Worm (Caenorhabditis elegans) whole organism, mixed stage, embryonic: ENCODE results near the gene pnp-1.

Experiments used
- ceh-43 ChIP-seq: fragments of 200-800 bp; sonication (Bioruptor generic); optimal IDR thresholded peaks from 2 replicates; lab custom pipeline; 2018; ENCODE audit warnings: mild to moderate bottlenecking, missing genetic modification characterization, moderate library complexity, missing compliant biosample characterization
- elt-1 ChIP-seq: sonication (generic microtip); optimal IDR thresholded peaks from 2 replicates; lab custom pipeline; 2017; ENCODE audit warnings: missing genetic modification characterization, mild to moderate bottlenecking, missing compliant biosample characterization, antibody characterized with exemption, moderate library complexity, borderline replicate concordance; ENCODE audit not compliant: insufficient read depth
- elt-3 ChIP-seq: fragments of 150-350 bp; optimal IDR thresholded peaks from 2 replicates; lab custom pipeline; 2014; ENCODE audit warnings: missing biosample characterization, missing genetic modification characterization
- hlh-1 ChIP-seq: fragments of 150-350 bp; optimal IDR thresholded peaks from 2 replicates; lab custom pipeline; 2014; ENCODE audit warnings: missing biosample characterization, missing genetic modification reagents, missing genetic modification characterization
- lin-13 ChIP-seq: fragments of 150-350 bp; optimal IDR thresholded peaks from 2 replicates; lab custom pipeline; 2014; ENCODE audit warnings: missing biosample characterization, missing genetic modification characterization
- mep-1 ChIP-seq: fragments of 150-350 bp; optimal IDR thresholded peaks from 2 replicates; lab custom pipeline; 2017; ENCODE audit warnings: missing biosample characterization, missing genetic modification reagents, missing genetic modification characterization, inconsistent platforms
- nhr-28 ChIP-seq: fragments of 150-350 bp; optimal IDR thresholded peaks from 2 replicates; lab custom pipeline; 2014; ENCODE audit warnings: missing biosample characterization, missing genetic modification characterization
- pha-4 ChIP-seq: fragments of 150-350 bp; optimal IDR thresholded peaks from 2 replicates; lab custom pipeline; 2018; ENCODE audit warnings: missing biosample characterization, missing genetic modification reagents, missing genetic modification characterization
- snpc-4 ChIP-seq: fragments of 150-350 bp; optimal IDR thresholded peaks from 2 replicates; lab custom pipeline; 2014; ENCODE audit warnings: missing biosample characterization, missing genetic modification characterization
- tbx-8 ChIP-seq: fragments of 200-800 bp; sonication (Bioruptor generic); optimal IDR thresholded peaks from 2 replicates; lab custom pipeline; 2018; ENCODE audit warnings: mild to moderate bottlenecking, missing genetic modification characterization, moderate library complexity, missing compliant biosample characterization
- unc-39 ChIP-seq: fragments of 150-350 bp; optimal IDR thresholded peaks from 2 replicates; lab custom pipeline; 2014; ENCODE audit warnings: missing biosample characterization, missing genetic modification characterization
- unc-62 ChIP-seq: fragments of 150-350 bp; optimal IDR thresholded peaks from 2 replicates; lab custom pipeline; 2014; ENCODE audit warnings: missing biosample characterization, missing genetic modification reagents, missing genetic modification characterization
- ztf-11 ChIP-seq: fragments of 150-350 bp; optimal IDR thresholded peaks from 2 replicates; lab custom pipeline; 2014; ENCODE audit warnings: missing biosample characterization, missing genetic modification characterization

ce11 chrIV:337128-337646 is 39.1 kb upstream of the pnp-1 start, which contains the start of gene pxmp-4:
- TF ChIP-seq nhr-28 (tag; lab: Kevin White, UChicago) (no peak), ceh-43 (no peak), unc-62 (GFP tag; lab: Kevin White, UChicago) (no peak), tbx-8 (no peak), mep-1 (tag; lab: Kevin White, UChicago) (no peak), snpc-4 (tag; lab: Kevin White, UChicago) (no peak), elt-3 (tag; lab: Kevin White, UChicago) (no peak), pha-4 (no peak), ztf-11 (tag; lab: Kevin White, UChicago) (no peak), lin-13 (tag; lab: Kevin White, UChicago) (no peak), hlh-1 (tag; lab: Kevin White, UChicago) (no peak), elt-1 (tag; lab: Kevin White, UChicago) (no peak), unc-39 (tag; lab: Kevin White, UChicago) (no peak)
